Fruit fly (Drosophila melanogaster) whole organism, embryonic: ENCODE results near the gene CG9782.
A peak's percentile ranks its signal among the peaks of the same experiment; 100 is the strongest.

Experiments
- Abd-B ChIP-seq: fragments of 200-800 bp; sonication (Bioruptor generic); optimal IDR thresholded peaks from 2 replicates; lab custom pipeline; 2018; ENCODE audit warnings: missing biosample characterization, mild to moderate bottlenecking, missing genetic modification characterization, moderate library complexity
- Aef1 ChIP-seq: fragments of 200-800 bp; sonication (Bioruptor generic); IDR thresholded peaks from 3 replicates; pipeline ENCODE4 v1.3.6; 2022; ENCODE audit warnings: missing biosample characterization, missing genetic modification characterization
- CG10543 ChIP-seq: fragments of 200-800 bp; sonication (Bioruptor generic); optimal IDR thresholded peaks from 3 replicates; lab custom pipeline; 2017; ENCODE audit warnings: missing biosample characterization, mild to moderate bottlenecking, missing genetic modification characterization, moderate library complexity
- CG12391 ChIP-seq: fragments of 200-800 bp; sonication (Bioruptor generic); optimal IDR thresholded peaks from 3 replicates; lab custom pipeline; 2018; ENCODE audit warnings: missing biosample characterization, mild to moderate bottlenecking, missing genetic modification characterization, moderate library complexity
- CG12659 ChIP-seq: fragments of 200-800 bp; sonication (Bioruptor generic); optimal IDR thresholded peaks from 3 replicates; lab custom pipeline; 2017; ENCODE audit warnings: mild to moderate bottlenecking, missing biosample characterization, missing genetic modification reagents, missing genetic modification characterization
- CG12769 ChIP-seq: fragments of 200-800 bp; sonication (Bioruptor generic); optimal IDR thresholded peaks from 2 replicates; lab custom pipeline; 2019; ENCODE audit warnings: missing biosample characterization, mild to moderate bottlenecking, missing genetic modification characterization, moderate library complexity
- CG1529 ChIP-seq: fragments of 200-800 bp; sonication (Bioruptor generic); optimal IDR thresholded peaks from 3 replicates; lab custom pipeline; 2018; ENCODE audit warnings: missing biosample characterization, missing genetic modification characterization
- CG15479 ChIP-seq: fragments of 200-800 bp; sonication (Bioruptor generic); optimal IDR thresholded peaks from 3 replicates; lab custom pipeline; 2019; ENCODE audit warnings: missing biosample characterization, mild to moderate bottlenecking, missing genetic modification characterization, moderate library complexity
- CG15514 ChIP-seq: fragments of 200-800 bp; sonication (Bioruptor generic); optimal IDR thresholded peaks from 3 replicates; lab custom pipeline; 2017; ENCODE audit warnings: missing biosample characterization, missing genetic modification characterization, mild to moderate bottlenecking, moderate library complexity, missing genetic modification reagents
- CG17361 ChIP-seq: fragments of 200-800 bp; sonication (Bioruptor generic); IDR thresholded peaks from 3 replicates; pipeline ENCODE4 v1.3.6; 2022; ENCODE audit warnings: missing biosample characterization, missing genetic modification characterization
- CG18599 ChIP-seq: fragments of 200-800 bp; sonication (Bioruptor generic); optimal IDR thresholded peaks from 3 replicates; lab custom pipeline; 2017; ENCODE audit warnings: missing biosample characterization, missing genetic modification characterization, mild to moderate bottlenecking, moderate library complexity, missing genetic modification reagents
- CG2712 ChIP-seq: fragments of 200-800 bp; optimal IDR thresholded peaks from 3 replicates; lab custom pipeline; 2019; ENCODE audit warnings: missing biosample characterization, mild to moderate bottlenecking, missing genetic modification characterization, moderate library complexity
- CG32532 ChIP-seq: fragments of 200-800 bp; sonication (Bioruptor generic); IDR thresholded peaks from 2 replicates; pipeline ENCODE4 v1.3.6; 2022; ENCODE audit warnings: missing biosample characterization, missing genetic modification characterization
- CG3281 ChIP-seq: fragments of 200-800 bp; sonication (Bioruptor generic); optimal IDR thresholded peaks from 3 replicates; lab custom pipeline; 2017; ENCODE audit warnings: missing biosample characterization, mild to moderate bottlenecking, missing genetic modification characterization
- CG34376 ChIP-seq: fragments of 200-800 bp; sonication (Bioruptor generic); optimal IDR thresholded peaks from 2 replicates; lab custom pipeline; 2018; ENCODE audit warnings: missing biosample characterization, mild to moderate bottlenecking, missing genetic modification characterization
- CG42726 ChIP-seq: fragments of 200-800 bp; sonication (Bioruptor generic); IDR thresholded peaks from 2 replicates; pipeline ENCODE4 v1.3.6; 2022; ENCODE audit warnings: missing biosample characterization, missing genetic modification characterization; ENCODE audit not compliant: partially characterized antibody
- CG4360 ChIP-seq: fragments of 200-800 bp; sonication (Bioruptor generic); IDR thresholded peaks from 2 replicates; pipeline ENCODE4 v1.3.6; 2022; ENCODE audit warnings: missing biosample characterization, missing genetic modification characterization
- CG6791 ChIP-seq: fragments of 200-800 bp; sonication (Bioruptor generic); IDR thresholded peaks from 3 replicates; pipeline ENCODE4 v1.3.6; 2022; ENCODE audit warnings: missing biosample characterization, missing genetic modification characterization; ENCODE audit not compliant: partially characterized antibody
- CG8924 ChIP-seq: fragments of 200-800 bp; optimal IDR thresholded peaks from 3 replicates; lab custom pipeline; 2019; ENCODE audit warnings: missing biosample characterization, mild to moderate bottlenecking, missing genetic modification characterization, moderate library complexity
- CG9609 ChIP-seq: fragments of 200-800 bp; sonication (Bioruptor generic); optimal IDR thresholded peaks from 3 replicates; lab custom pipeline; 2016; ENCODE audit warnings: missing biosample characterization, missing genetic modification characterization
- CG9797 ChIP-seq: fragments of 200-800 bp; sonication (Bioruptor generic); optimal IDR thresholded peaks from 3 replicates; lab custom pipeline; 2018; ENCODE audit warnings: missing biosample characterization, mild to moderate bottlenecking, missing genetic modification characterization
- D19A ChIP-seq: fragments of 200-800 bp; optimal IDR thresholded peaks from 3 replicates; lab custom pipeline; 2019; ENCODE audit warnings: missing biosample characterization, mild to moderate bottlenecking, missing genetic modification characterization, moderate library complexity
- Dll ChIP-seq: fragments of 200-800 bp; sonication (Bioruptor generic); IDR thresholded peaks from 4 replicates; pipeline ENCODE4 v1.3.6; 2022; ENCODE audit warnings: missing biosample characterization, missing genetic modification characterization; ENCODE audit not compliant: partially characterized antibody
- Doc3 ChIP-seq: fragments of 200-800 bp; sonication (Bioruptor generic); IDR thresholded peaks from 3 replicates; pipeline ENCODE4 v1.3.6; 2022; ENCODE audit warnings: missing biosample characterization, missing genetic modification characterization; ENCODE audit not compliant: partially characterized antibody
- Dp ChIP-seq: fragments of 200-800 bp; sonication (Bioruptor generic); optimal IDR thresholded peaks from 2 replicates; lab custom pipeline; 2018; ENCODE audit warnings: missing biosample characterization, mild to moderate bottlenecking, missing genetic modification characterization, moderate library complexity
- Dref ChIP-seq: fragments of 200-800 bp; sonication (Bioruptor generic); IDR thresholded peaks from 2 replicates; pipeline ENCODE4 v1.3.6; 2022; ENCODE audit warnings: missing biosample characterization, missing genetic modification characterization
- HmgD ChIP-seq: fragments of 200-800 bp; sonication (Bioruptor generic); optimal IDR thresholded peaks from 3 replicates; lab custom pipeline; 2016; ENCODE audit warnings: missing biosample characterization, missing genetic modification characterization
- HmgZ ChIP-seq: fragments of 200-800 bp; sonication (Bioruptor generic); optimal IDR thresholded peaks from 2 replicates; lab custom pipeline; 2018; ENCODE audit warnings: missing biosample characterization, mild to moderate bottlenecking, missing genetic modification characterization
- Hmr ChIP-seq: fragments of 200-800 bp; sonication (Bioruptor generic); optimal IDR thresholded peaks from 3 replicates; lab custom pipeline; 2017; ENCODE audit warnings: mild to moderate bottlenecking, missing biosample characterization, missing genetic modification reagents, missing genetic modification characterization
- Hr51 ChIP-seq, 2 experiments: fragments of 200-800 bp; sonication (Bioruptor generic); optimal IDR thresholded peaks; 2 replicates in 1 of 2; 3 replicates in 1 of 2; lab custom pipeline; 2016 to 2018; ENCODE audit warnings: missing biosample characterization in 2 of 2, missing genetic modification characterization in 2 of 2, mild to moderate bottlenecking in 1 of 2, moderate library complexity in 1 of 2
- Hsf ChIP-seq: fragments of 200-800 bp; sonication (Bioruptor generic); optimal IDR thresholded peaks from 3 replicates; lab custom pipeline; 2016; ENCODE audit warnings: missing biosample characterization, missing genetic modification characterization
- MTF-1 ChIP-seq: fragments of 200-800 bp; sonication (Bioruptor generic); optimal IDR thresholded peaks from 2 replicates; lab custom pipeline; 2018; ENCODE audit warnings: missing biosample characterization, mild to moderate bottlenecking, missing genetic modification characterization, borderline replicate concordance
- NC2β ChIP-seq: fragments of 200-800 bp; sonication (Bioruptor generic); optimal IDR thresholded peaks from 2 replicates; lab custom pipeline; 2016; ENCODE audit warnings: missing biosample characterization, missing genetic modification characterization
- crc ChIP-seq: fragments of 200-800 bp; sonication (Bioruptor generic); optimal IDR thresholded peaks from 2 replicates; lab custom pipeline; 2016; ENCODE audit warnings: missing biosample characterization, missing genetic modification characterization
- dm ChIP-seq: fragments of 200-800 bp; sonication (Bioruptor generic); optimal IDR thresholded peaks from 3 replicates; lab custom pipeline; 2016; ENCODE audit warnings: missing biosample characterization, missing genetic modification characterization
- fru ChIP-seq: fragments of >200 bp; optimal IDR thresholded peaks from 2 replicates; lab custom pipeline; 2017
- gcm2 ChIP-seq: fragments of 200-800 bp; sonication (Bioruptor generic); optimal IDR thresholded peaks from 2 replicates; lab custom pipeline; 2016; ENCODE audit warnings: missing biosample characterization, missing genetic modification characterization
- gem ChIP-seq: fragments of 200-800 bp; sonication (Bioruptor generic); optimal IDR thresholded peaks from 2 replicates; lab custom pipeline; 2019; ENCODE audit warnings: missing biosample characterization, mild to moderate bottlenecking, missing genetic modification characterization, moderate library complexity
- gfzf ChIP-seq: fragments of 200-800 bp; sonication (Bioruptor generic); optimal IDR thresholded peaks from 2 replicates; lab custom pipeline; 2016; ENCODE audit warnings: missing biosample characterization, mild to moderate bottlenecking, missing genetic modification characterization, moderate library complexity
- inv ChIP-seq: fragments of 200-800 bp; sonication (Bioruptor generic); IDR thresholded peaks from 2 replicates; pipeline ENCODE4 v1.3.6; 2022; ENCODE audit warnings: missing biosample characterization, missing genetic modification characterization; ENCODE audit not compliant: partially characterized antibody
- maf-S ChIP-seq: fragments of 200-800 bp; sonication (Bioruptor generic); optimal IDR thresholded peaks from 2 replicates; lab custom pipeline; 2016; ENCODE audit warnings: missing biosample characterization, missing genetic modification characterization
- phol ChIP-seq: fragments of 200-800 bp; sonication (Bioruptor generic); optimal IDR thresholded peaks from 3 replicates; lab custom pipeline; 2018; ENCODE audit warnings: missing biosample characterization, mild to moderate bottlenecking, missing genetic modification characterization, moderate library complexity
- pzg ChIP-seq: fragments of 200-800 bp; sonication (Bioruptor generic); optimal IDR thresholded peaks from 3 replicates; lab custom pipeline; 2018; ENCODE audit warnings: missing biosample characterization, mild to moderate bottlenecking, missing genetic modification characterization, moderate library complexity
- row ChIP-seq: fragments of 200-800 bp; sonication (Bioruptor generic); IDR thresholded peaks from 3 replicates; pipeline ENCODE4 v1.3.6; 2022; ENCODE audit warnings: missing biosample characterization, missing genetic modification characterization
- sqz ChIP-seq: fragments of 200-800 bp; sonication (Bioruptor generic); optimal IDR thresholded peaks from 3 replicates; lab custom pipeline; 2018; ENCODE audit warnings: missing biosample characterization, mild to moderate bottlenecking, missing genetic modification characterization
- stwl ChIP-seq: fragments of 200-800 bp; sonication (Bioruptor generic); optimal IDR thresholded peaks from 3 replicates; lab custom pipeline; 2018; ENCODE audit warnings: missing biosample characterization, mild to moderate bottlenecking, missing genetic modification characterization, moderate library complexity
- trem ChIP-seq: fragments of 200-800 bp; optimal IDR thresholded peaks from 3 replicates; lab custom pipeline; 2019; ENCODE audit warnings: missing biosample characterization, mild to moderate bottlenecking, missing genetic modification characterization, moderate library complexity
- unc-4 ChIP-seq: fragments of 200-800 bp; sonication (Bioruptor generic); IDR thresholded peaks from 2 replicates; pipeline ENCODE4 v1.3.6; 2022; ENCODE audit warnings: missing biosample characterization, missing genetic modification characterization; ENCODE audit not compliant: partially characterized antibody
- zen ChIP-seq: fragments of 200-800 bp; sonication (Bioruptor generic); optimal IDR thresholded peaks from 3 replicates; lab custom pipeline; 2018; ENCODE audit warnings: missing biosample characterization, mild to moderate bottlenecking, missing genetic modification characterization, moderate library complexity

The CG9782 gene

DNA sequence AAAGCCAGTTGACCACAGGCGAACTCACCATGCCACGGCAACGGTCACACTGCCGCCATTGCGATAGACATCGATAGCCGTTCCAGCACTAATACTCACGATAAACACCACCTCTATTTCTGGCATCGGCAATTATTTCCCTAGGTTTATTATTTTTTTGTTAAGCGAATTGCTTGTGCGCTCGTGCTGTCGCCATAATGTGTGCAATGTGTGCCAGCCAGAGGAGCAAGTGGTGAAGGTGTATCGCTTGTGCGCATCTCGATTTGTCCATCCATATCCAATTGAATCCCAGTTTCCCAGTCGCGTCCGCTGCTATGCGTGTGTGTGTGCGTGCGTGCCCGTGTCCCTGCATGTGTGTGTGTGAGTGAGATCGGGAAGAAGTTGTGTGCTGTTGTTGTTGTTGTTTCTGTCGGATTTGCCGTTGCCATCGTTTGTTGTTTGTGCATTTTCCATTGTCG is 10.8 kb downstream of the CG9782 start, which contains the start of gene mbt (continued):
- peak; percentile 50 for TF ChIP-seq CG15479
- TF ChIP-seq zen (tag; lab: Kevin White, UChicago) = peak; percentile 24
- TF ChIP-seq Doc3 = peak; percentile 88
- no peak for TF ChIP-seq CG18599 (GFP tag; lab: Kevin White, UChicago)
- TF ChIP-seq Aef1 (GFP tag; lab: Robert Waterston, UW) = peak; percentile 31; the same call in 1 of the 3 replicates
- no peak for TF ChIP-seq Hr51 (GFP tag; optimal IDR thresholded peaks at IDR 0.05; lab: Kevin White, UChicago)
- TF ChIP-seq dm (GFP tag; lab: Kevin White, UChicago) = peak; percentile 6
- peak; percentile 72 for TF ChIP-seq CG15514 (GFP tag; lab: Kevin White, UChicago)
- TF ChIP-seq CG1529 (GFP tag; lab: Kevin White, UChicago) = no peak
- peak; percentile 28 for TF ChIP-seq CG12391
- TF ChIP-seq phol = peak; percentile 86
- TF ChIP-seq CG9609 (GFP tag; lab: Kevin White, UChicago) = peak; percentile 40
- no peak for TF ChIP-seq CG3281 (GFP tag; lab: Kevin White, UChicago)
- TF ChIP-seq CG12659 = peak; percentile 74
- TF ChIP-seq D19A = peak; percentile 1
- TF ChIP-seq CG12769 (tag; lab: Kevin White, UChicago) = peak; percentile 93
- TF ChIP-seq HmgD (GFP tag; lab: Kevin White, UChicago) = peak; percentile 51
- TF ChIP-seq row = peak; percentile 43
- peak; percentile 94 for TF ChIP-seq CG4360 (GFP tag; lab: Robert Waterston, UW)
- peak; percentile 53 for TF ChIP-seq sqz (GFP tag; lab: Kevin White, UChicago)
- no peak for TF ChIP-seq CG10543
- peak; percentile 60 for TF ChIP-seq gfzf
- TF ChIP-seq unc-4 = peak; percentile 88
- TF ChIP-seq CG9797 (GFP tag; lab: Kevin White, UChicago) = peak; percentile 94
- TF ChIP-seq fru = no peak
- no peak for TF ChIP-seq Hmr (GFP tag; lab: Kevin White, UChicago)
- peak; percentile 95 for TF ChIP-seq CG42726
- TF ChIP-seq trem (tag; lab: Kevin White, UChicago) = peak; percentile 53
- no peak for TF ChIP-seq MTF-1 (GFP tag; lab: Kevin White, UChicago)
- TF ChIP-seq CG34376 = peak; percentile 62
- TF ChIP-seq Hsf (GFP tag; lab: Kevin White, UChicago) = peak; percentile 7
- peak; percentile 89 for TF ChIP-seq inv (GFP tag; lab: Robert Waterston, UW)
- TF ChIP-seq stwl = peak; percentile 31
- TF ChIP-seq Dref (GFP tag; lab: Robert Waterston, UW) = peak; percentile 75
- no peak for TF ChIP-seq Abd-B (GFP tag; lab: Kevin White, UChicago)
- TF ChIP-seq pzg = peak; percentile 93
- TF ChIP-seq gcm2 (GFP tag; lab: Kevin White, UChicago) = peak; percentile 14
- TF ChIP-seq crc (GFP tag; lab: Kevin White, UChicago) = no peak
- TF ChIP-seq CG32532 = peak; percentile 21; the same call in 1 of the 2 replicates
- peak; percentile 51 for TF ChIP-seq HmgZ (tag; lab: Kevin White, UChicago)
- peak; percentile 61 for TF ChIP-seq CG8924 (tag; lab: Kevin White, UChicago)
- no peak for TF ChIP-seq CG17361 (GFP tag; lab: Robert Waterston, UW)
- peak; percentile 18 for TF ChIP-seq NC2β (GFP tag; lab: Kevin White, UChicago)
- TF ChIP-seq Dll = peak; percentile 88
- peak; percentile 82 for TF ChIP-seq Dp (GFP tag; lab: Kevin White, UChicago)
- peak; percentile 21 for TF ChIP-seq maf-S (GFP tag; lab: Kevin White, UChicago)
- peak; percentile 93 for TF ChIP-seq CG6791 (GFP tag; lab: Robert Waterston, UW)
- TF ChIP-seq CG2712 (tag; lab: Kevin White, UChicago) = peak; percentile 15
- TF ChIP-seq gem = no peak
